Worm (Caenorhabditis elegans): Measurements from ENCODE around the gene cnk-1.

DNA sequence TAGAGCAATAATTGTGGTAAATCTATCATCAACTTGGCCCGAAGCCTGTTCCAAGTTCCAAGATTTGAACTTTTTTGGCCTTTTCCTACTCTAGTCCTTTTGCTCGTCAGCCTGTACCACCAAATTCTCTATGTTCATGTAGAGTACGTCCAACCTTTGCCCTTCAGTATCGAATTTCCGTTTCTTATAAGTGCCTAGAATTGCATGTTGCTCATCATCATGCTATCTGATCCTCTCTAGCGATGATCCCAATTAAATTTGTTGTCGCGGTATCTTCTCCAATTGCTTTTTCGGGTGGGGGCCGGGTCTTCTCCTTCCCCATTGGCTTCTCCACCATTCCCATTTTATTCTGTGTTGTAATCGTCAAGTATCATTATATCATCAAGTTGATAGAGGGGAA is 22.9 kb downstream of the cnk-1 start:
- no peak for TF ChIP-seq nfya-1 (tag; optimal IDR thresholded peaks at IDR 0.05; ENCODE audit: borderline replicate concordance, insufficient read depth)
- no peak for TF ChIP-seq snpc-4 (GFP tag; optimal IDR thresholded peaks at IDR 0.05)
- no peak for TF ChIP-seq snpc-4 (tag; optimal IDR thresholded peaks at IDR 0.05)
- no peak for TF ChIP-seq nfya-2 (GFP tag; IDR thresholded peaks at IDR 0.05)
- no peak for TF ChIP-seq sea-2 (GFP tag; IDR thresholded peaks at IDR 0.05)
- TF ChIP-seq ceh-91 (GFP tag; IDR thresholded peaks at IDR 0.05) = no peak
- TF ChIP-seq sptf-2 (GFP tag; optimal IDR thresholded peaks at IDR 0.05) = no peak

Data from whole organism, young adult.